Worm (Caenorhabditis elegans): ENCODE results near the gene polh-1.

Gene polh-1

ce11 chrIII:1926456-1926855 lies 23.6 kb downstream of the polh-1 start (continued):
- TF ChIP-seq fkh-10 (GFP tag; optimal IDR thresholded peaks at IDR 0.05) (peak; percentile 56), ama-1 (optimal IDR thresholded peaks at IDR 0.05) (peak; percentile 76), lin-1 (GFP tag; IDR thresholded peaks at IDR 0.05) (peak; percentile 92), R02D3.7 (tag; optimal IDR thresholded peaks at IDR 0.05) (no peak), fos-1 (tag; optimal IDR thresholded peaks at IDR 0.05) (peak; percentile 48), nhr-77 (tag; optimal IDR thresholded peaks at IDR 0.05) (peak; percentile 76), rbr-2 (tag; optimal IDR thresholded peaks at IDR 0.05) (peak; percentile 90), ceh-20 (GFP tag; IDR thresholded peaks at IDR 0.05) (peak; percentile 97), hlh-30 (tag; optimal IDR thresholded peaks at IDR 0.05; ENCODE audit: insufficient read depth) (peak; percentile 90)

ce11 chrIII:1925786-1926185 lies 24.3 kb downstream of the polh-1 start:
- TF ChIP-seq aha-1 (tag): peak; percentile 91
- TF ChIP-seq daf-12 (tag; optimal IDR thresholded peaks at IDR 0.05): no peak
- TF ChIP-seq set-16 (GFP tag; IDR thresholded peaks at IDR 0.05): peak; percentile 19; the same call in 1 of the 2 replicates

- TF ChIP-seq daf-19 (GFP tag; conservative IDR thresholded peaks at IDR 0.05): no peak
- TF ChIP-seq ceh-28 (tag; optimal IDR thresholded peaks at IDR 0.05): peak; percentile 56
- TF ChIP-seq zfp-3 (GFP tag; conservative IDR thresholded peaks at IDR 0.05): peak; percentile 87; the same call in 1 of the 2 replicates
- peak; percentile 96 for TF ChIP-seq rbr-2 (tag; optimal IDR thresholded peaks at IDR 0.05)
- peak; percentile 99 for TF ChIP-seq egl-27 (tag; optimal IDR thresholded peaks at IDR 0.05)
- TF ChIP-seq duxl-1 (tag; optimal IDR thresholded peaks at IDR 0.05; ENCODE audit: poor library complexity): peak; percentile 73
- TF ChIP-seq lim-7 (GFP tag; IDR thresholded peaks at IDR 0.05): 0 out of 2 replicates have a peak, but pooled peaks have one; percentile 30
- TF ChIP-seq mep-1 (tag; optimal IDR thresholded peaks at IDR 0.05): peak; percentile 97
- TF ChIP-seq ztf-7 (tag; optimal IDR thresholded peaks at IDR 0.05): peak; percentile 58
- peak; percentile 87 for TF ChIP-seq zip-2 (tag; optimal IDR thresholded peaks at IDR 0.05)
- peak; percentile 87 for TF ChIP-seq F37D6.2 (tag; optimal IDR thresholded peaks at IDR 0.05)
- no peak for TF ChIP-seq skn-1 (tag; optimal IDR thresholded peaks at IDR 0.05)
- peak; percentile 87 for TF ChIP-seq lin-29 (GFP tag; IDR thresholded peaks at IDR 0.05)
- TF ChIP-seq tra-1 (GFP tag; IDR thresholded peaks at IDR 0.05): peak; percentile 99
- peak; percentile 95 for TF ChIP-seq fos-1 (tag; optimal IDR thresholded peaks at IDR 0.05)
- TF ChIP-seq nhr-237 (tag; optimal IDR thresholded peaks at IDR 0.05): peak; percentile 73
- TF ChIP-seq hif-1 (tag; optimal IDR thresholded peaks at IDR 0.05): peak; percentile 69 to 89
- TF ChIP-seq lin-15B (tag; optimal IDR thresholded peaks at IDR 0.05): no peak
- no peak for TF ChIP-seq nhr-111 (GFP tag; optimal IDR thresholded peaks at IDR 0.05)
- peak; percentile 65; the same call in 1 of the 2 replicates for TF ChIP-seq nhr-41 (GFP tag; IDR thresholded peaks at IDR 0.05)
- TF ChIP-seq vab-7 (GFP tag; IDR thresholded peaks at IDR 0.05): peak; percentile 65; the same call in 1 of the 2 replicates
- TF ChIP-seq Y105C5A.15 (GFP tag; IDR thresholded peaks at IDR 0.05): 0 out of 2 replicates have a peak, but pooled peaks have one; percentile 33
- TF ChIP-seq spr-3 (GFP tag; optimal IDR thresholded peaks at IDR 0.05): peak; percentile 80
- peak; percentile 85 for TF ChIP-seq egl-43 (GFP tag; IDR thresholded peaks at IDR 0.05)
- peak; percentile 79 for TF ChIP-seq dpl-1 (GFP tag; optimal IDR thresholded peaks at IDR 0.05)
- peak; percentile 83 to 93 for TF ChIP-seq lsy-2 (tag; optimal IDR thresholded peaks at IDR 0.05)
- peak; percentile 89 for TF ChIP-seq mdt-29 (GFP tag; IDR thresholded peaks at IDR 0.05)
- peak; percentile 97 to 98 for TF ChIP-seq mdl-1 (tag; optimal IDR thresholded peaks at IDR 0.05)
- no peak for TF ChIP-seq R02D3.7 (tag; optimal IDR thresholded peaks at IDR 0.05)
- TF ChIP-seq nhr-76 (tag; optimal IDR thresholded peaks at IDR 0.05): peak; percentile 89
- TF ChIP-seq nhr-6 (tag; optimal IDR thresholded peaks at IDR 0.05): peak; percentile 93
- peak; percentile 64; the same call in 1 of the 2 replicates for TF ChIP-seq mxl-2 (GFP tag; conservative IDR thresholded peaks at IDR 0.05)
- no peak for TF ChIP-seq zip-11 (GFP tag; IDR thresholded peaks at IDR 0.05)
- peak; percentile 76 for TF ChIP-seq fkh-10 (GFP tag; optimal IDR thresholded peaks at IDR 0.05)
- TF ChIP-seq F10B5.3 (tag; optimal IDR thresholded peaks at IDR 0.05): peak; percentile 84
- TF ChIP-seq dmd-9 (GFP tag; IDR thresholded peaks at IDR 0.05): 0 out of 2 replicates have a peak, but pooled peaks have one; percentile 56
- peak in 1 of 2 experiments; percentile 100 for TF ChIP-seq unc-62 (GFP tag; optimal IDR thresholded peaks at IDR 0.05 in 1 of 2)
- TF ChIP-seq unc-62 (tag; optimal IDR thresholded peaks at IDR 0.05): peak; percentile 74
- TF ChIP-seq mes-2 (tag; optimal IDR thresholded peaks at IDR 0.05; ENCODE audit: poor library complexity, severe bottlenecking): peak; percentile 73
Measured at ce11 chrIII:1925048-1925537, 25.0 kb downstream of the polh-1 start.

Measured in whole organism, L4 larva.